Fruit fly (Drosophila melanogaster) Kc167 (cell line): ENCODE measurements around the gene CG4658.

Experiments used
- Myc ChIP-seq: fragments of >200 bp; optimal IDR thresholded peaks from 2 replicates; lab custom pipeline; 2017; ENCODE audit warnings: missing external identifiers
- Sin3A ChIP-seq: fragments of >200 bp; optimal IDR thresholded peaks from 2 replicates; lab custom pipeline; 2018; ENCODE audit warnings: missing external identifiers
- h ChIP-seq: fragments of >200 bp; optimal IDR thresholded peaks from 3 replicates; lab custom pipeline; 2018; ENCODE audit warnings: missing external identifiers
- insv ChIP-seq: fragments of >200 bp; optimal IDR thresholded peaks from 3 replicates; lab custom pipeline; 2018; ENCODE audit warnings: missing external identifiers
- psq ChIP-seq: fragments of >200 bp; optimal IDR thresholded peaks from 2 replicates; lab custom pipeline; 2017; ENCODE audit warnings: missing external identifiers
- ttk ChIP-seq: sonication (Bioruptor generic); optimal IDR thresholded peaks from 2 replicates; lab custom pipeline; 2017; ENCODE audit warnings: missing external identifiers

Gene CG4658

DNA sequence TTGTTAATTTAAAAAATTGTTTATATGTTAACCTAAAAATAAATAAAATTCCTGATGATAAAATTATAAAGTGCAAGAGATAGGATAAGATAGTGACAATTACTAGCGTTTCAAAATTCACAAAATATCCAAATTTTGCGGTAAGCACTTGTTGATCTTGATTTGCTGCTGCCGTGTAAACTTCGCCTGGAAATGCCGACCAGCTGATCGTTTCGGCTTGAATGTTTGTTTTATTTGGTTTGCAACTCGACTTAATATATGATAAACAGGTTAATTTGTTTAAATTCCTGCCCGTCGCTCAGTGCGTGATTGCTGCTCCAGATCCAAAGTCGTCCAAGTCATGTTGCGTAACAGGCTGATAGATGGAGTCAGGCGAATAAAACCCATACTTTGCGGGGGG lies 35.5 kb upstream of the CG4658 start, which contains the start of gene CG4592:
TSS of gene CG4592 (plus strand) at position 233 of the 400 bp plus-strand sequence.
- TF ChIP-seq Sin3A (no peak), h (lab: Kevin White, UChicago) (no peak), Myc (lab: Kevin White, UChicago) (no peak), insv (lab: Kevin White, UChicago) (no peak), psq (lab: Kevin White, UChicago) (no peak), ttk (no peak)

DNA sequence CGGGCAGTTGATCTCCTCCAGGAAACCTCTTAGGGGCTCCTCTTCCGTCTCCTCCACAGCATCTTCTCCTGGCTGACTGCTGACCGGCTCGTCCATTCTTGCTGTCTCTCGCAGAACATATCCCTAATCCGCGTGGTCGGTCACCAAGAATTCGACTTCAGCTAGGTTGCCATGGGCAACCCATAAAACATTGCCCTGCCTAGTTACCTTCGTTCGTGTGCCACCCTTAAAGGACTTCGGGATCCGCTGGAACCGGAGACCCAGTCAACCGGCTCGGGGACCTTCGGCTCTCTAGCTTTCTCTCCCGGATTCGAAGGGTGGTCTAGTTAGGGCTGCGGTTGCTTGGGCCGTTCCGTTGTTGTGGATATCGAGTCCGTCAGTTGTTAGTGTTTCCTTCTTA lies 32.2 kb upstream of the CG4658 start, which contains the start of the genes TbCMF46 and CG42366:
TSS of gene TbCMF46 (minus strand) at position 101 of the 400 bp plus-strand sequence.
TSS of gene CG42366 (plus strand) at position 397 of the 400 bp plus-strand sequence.
- TF ChIP-seq Myc (lab: Kevin White, UChicago) (no peak), psq (lab: Kevin White, UChicago) (no peak), insv (lab: Kevin White, UChicago) (no peak), h (lab: Kevin White, UChicago) (no peak), Sin3A (no peak), ttk (no peak)

DNA sequence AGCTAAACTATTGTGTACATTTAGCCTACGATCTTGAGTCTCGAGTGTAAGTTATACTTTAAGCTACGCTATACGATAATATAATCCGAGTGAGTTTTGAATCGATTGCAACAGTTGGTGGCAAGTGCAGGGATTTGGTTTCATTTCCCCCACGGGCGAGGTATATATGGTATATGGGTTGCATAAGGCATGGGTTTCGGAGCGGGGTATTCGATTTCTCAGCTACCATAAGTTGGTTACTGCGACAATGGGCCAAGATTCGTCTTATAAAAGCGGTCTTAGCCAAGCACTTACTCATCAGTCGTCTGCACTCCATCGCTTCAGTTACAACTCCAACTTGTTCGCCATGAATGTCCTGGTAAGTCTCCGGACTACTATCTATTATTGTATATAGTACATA lies 26.7 kb upstream of the CG4658 start, which contains the start of gene CG42367:
TSS of gene CG42367 (plus strand) at position 301 of the 400 bp plus-strand sequence.
- TF ChIP-seq ttk (no peak), psq (lab: Kevin White, UChicago) (no peak), Sin3A (no peak), h (lab: Kevin White, UChicago) (no peak), Myc (lab: Kevin White, UChicago) (no peak), insv (lab: Kevin White, UChicago) (no peak)

DNA sequence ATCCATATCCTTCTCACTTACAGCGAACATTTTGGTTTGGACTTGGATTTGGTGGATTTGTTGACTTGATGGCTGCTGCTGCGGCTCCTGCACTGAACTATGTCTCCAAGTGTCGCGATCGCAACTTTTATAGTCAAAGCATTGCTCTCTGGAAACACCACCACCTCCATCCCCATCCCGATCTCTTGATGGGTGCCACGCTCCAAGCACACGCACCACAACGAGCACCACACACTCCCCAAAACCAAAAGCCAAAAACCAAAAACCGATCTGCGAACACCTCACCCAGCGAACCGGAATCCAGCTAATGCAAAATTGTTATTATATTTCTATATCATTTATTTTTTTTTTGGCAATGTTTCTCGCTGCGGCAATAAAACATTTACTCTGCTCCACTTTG lies 23.9 kb upstream of the CG4658 start, which contains the start of gene Cpr30F:
TSS of gene Cpr30F (minus strand) at position 101 of the 400 bp plus-strand sequence.
- no peak for TF ChIP-seq insv (lab: Kevin White, UChicago)
- TF ChIP-seq h (lab: Kevin White, UChicago) = no peak
- TF ChIP-seq Myc (lab: Kevin White, UChicago) = no peak
- no peak for TF ChIP-seq ttk
- no peak for TF ChIP-seq psq (lab: Kevin White, UChicago)
- no peak for TF ChIP-seq Sin3A

DNA sequence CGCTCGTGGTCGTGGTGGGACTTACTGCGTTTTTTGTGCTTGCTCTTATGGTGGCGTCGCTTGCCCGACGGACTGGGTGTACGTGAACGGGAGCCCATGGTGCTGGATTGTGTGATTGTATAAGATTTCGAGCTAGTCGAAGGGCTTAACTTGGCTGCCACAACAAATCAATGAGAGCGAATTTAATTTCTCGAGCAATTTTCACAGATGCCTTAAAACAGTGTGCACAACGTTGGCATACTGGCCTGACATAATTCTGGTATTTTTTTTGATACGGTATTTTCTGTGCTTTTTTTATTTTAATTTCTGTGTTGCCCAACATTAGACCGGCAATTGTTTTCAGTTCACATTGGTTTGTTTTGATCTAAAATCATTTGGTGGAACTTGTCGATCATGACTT lies 19.0 kb upstream of the CG4658 start, which contains the start of gene Arglu1:
TSS of gene Arglu1 (minus strand) at position 227 of the 400 bp plus-strand sequence.
- TF ChIP-seq ttk (no peak), psq (lab: Kevin White, UChicago) (no peak)

DNA sequence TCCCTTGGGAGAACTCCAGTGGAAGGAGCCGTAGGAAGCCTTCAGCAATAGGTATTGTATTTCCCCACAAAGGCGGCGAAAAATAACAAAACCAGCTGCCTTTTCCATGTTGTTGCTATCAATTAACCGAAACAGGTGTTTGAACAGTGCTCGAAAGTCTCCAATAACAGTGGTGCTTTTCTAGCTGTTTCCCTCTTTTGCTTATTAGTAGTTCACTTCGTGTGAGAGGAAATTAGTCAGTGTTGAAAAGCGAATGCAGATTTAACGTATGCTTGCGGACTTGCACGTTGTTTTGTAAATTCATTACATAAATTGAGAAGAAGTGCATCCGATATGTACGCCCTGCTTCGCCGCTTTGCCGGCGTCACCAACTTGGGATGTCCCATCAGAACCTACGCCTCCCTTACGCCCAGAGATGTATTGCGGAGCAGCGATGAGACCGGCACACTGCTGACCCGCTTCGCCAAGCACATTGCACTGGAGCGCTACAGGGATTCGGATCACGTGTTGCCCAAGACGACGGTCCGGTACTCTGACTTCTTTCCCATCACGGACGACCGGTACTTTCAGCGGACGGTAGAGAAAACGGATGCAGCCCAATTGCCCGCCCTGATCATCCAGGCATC lies 18.2 kb upstream of the CG4658 start, which contains the start of the genes Datp and CG4619:
TSS of gene Datp (minus strand) at position 160 of the 626 bp plus-strand sequence.
TSS of gene CG4619 (plus strand) at position 233 of the 626 bp plus-strand sequence.
- TF ChIP-seq Myc (lab: Kevin White, UChicago) = no peak
- TF ChIP-seq Sin3A = no peak
- no peak for TF ChIP-seq psq (lab: Kevin White, UChicago)
- no peak for TF ChIP-seq ttk
- no peak for TF ChIP-seq insv (lab: Kevin White, UChicago)
- TF ChIP-seq h (lab: Kevin White, UChicago) = no peak

DNA sequence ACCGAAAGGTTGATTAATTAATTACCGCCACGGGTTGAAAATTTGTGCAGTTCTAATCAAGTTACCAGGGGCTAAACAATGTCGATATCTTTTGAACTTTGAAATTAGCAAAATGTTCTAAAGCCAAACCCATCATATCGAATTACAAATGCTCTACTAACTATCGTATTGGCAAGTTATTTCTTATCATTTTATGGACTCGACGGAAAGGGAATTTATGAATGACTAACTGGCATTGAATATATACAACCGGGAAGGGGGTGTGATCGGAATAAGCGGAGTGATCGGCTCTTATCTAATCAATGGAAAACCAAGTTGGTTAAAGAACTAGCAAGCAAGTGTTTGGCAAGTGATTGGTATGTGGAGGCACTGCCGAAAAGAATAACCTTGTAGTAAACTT lies 13.4 kb upstream of the CG4658 start:
- TF ChIP-seq Sin3A (no peak), h (lab: Kevin White, UChicago) (no peak), ttk (no peak), Myc (lab: Kevin White, UChicago) (no peak), insv (lab: Kevin White, UChicago) (no peak), psq (lab: Kevin White, UChicago) (no peak)

DNA sequence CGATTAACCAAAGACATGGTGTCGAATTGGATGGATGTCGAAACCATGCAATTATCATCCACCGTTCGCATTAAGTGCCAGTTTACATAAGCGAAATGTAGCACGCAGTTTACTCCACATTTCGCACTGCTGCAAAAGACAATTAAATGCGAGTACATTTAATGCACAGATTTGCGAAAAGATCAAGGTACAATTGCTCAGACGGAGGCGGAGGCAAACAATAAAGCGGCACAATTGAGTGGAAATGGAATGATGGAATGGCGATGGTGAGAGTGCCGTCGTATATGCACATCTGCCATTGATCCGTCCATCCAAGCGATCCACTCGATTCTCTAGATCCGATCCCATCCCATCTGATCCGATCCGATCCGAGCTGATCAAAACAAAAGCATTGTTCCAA lies 11.8 kb upstream of the CG4658 start:
- no peak for TF ChIP-seq psq (lab: Kevin White, UChicago)
- TF ChIP-seq Myc (lab: Kevin White, UChicago) = no peak
- TF ChIP-seq ttk = no peak
- no peak for TF ChIP-seq Sin3A

DNA sequence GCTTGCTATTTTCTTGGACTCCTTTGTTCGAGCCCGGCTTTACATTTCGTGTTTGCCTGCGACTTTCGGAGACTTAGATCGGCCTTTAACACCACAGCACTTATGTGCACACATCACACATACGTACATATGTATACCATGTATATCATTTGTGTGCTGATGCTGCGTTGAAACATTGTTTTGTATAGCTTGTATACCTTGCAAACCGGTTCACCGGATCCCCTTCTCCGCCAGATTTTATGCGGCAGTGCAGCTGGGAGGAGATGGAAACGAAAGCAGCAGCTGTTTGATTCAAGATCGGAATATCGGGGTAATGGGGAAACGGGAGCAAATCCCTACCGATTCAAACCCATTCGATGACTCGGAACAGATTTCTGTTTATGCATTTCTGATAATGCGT lies 10.9 kb upstream of the CG4658 start:
- TF ChIP-seq ttk = no peak
- TF ChIP-seq h (lab: Kevin White, UChicago) = no peak
- TF ChIP-seq psq (lab: Kevin White, UChicago) = no peak

DNA sequence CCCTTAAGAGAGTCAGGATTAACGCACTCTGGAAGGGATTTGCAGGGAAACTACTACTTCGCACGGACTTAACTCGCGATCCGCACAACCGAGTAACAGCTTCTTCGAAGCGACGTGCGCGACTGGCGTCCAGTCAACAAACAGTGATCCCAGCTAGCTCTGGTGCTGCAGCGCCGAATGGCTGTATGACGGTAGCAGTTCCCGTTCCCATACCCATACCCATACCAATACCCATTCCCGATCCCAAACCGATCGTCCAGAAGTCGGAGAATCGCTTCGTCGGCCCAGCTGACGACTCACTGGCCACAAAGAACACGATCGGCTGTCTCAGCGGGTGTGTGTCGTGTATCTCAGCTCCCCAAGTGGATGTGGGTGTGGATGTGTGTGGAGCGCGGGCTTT lies 9.7 kb upstream of the CG4658 start, which contains the start of gene CG5853:
TSS of gene CG5853 (minus strand) at position 384 of the 400 bp plus-strand sequence.
- TF ChIP-seq insv (lab: Kevin White, UChicago) = no peak
- TF ChIP-seq psq (lab: Kevin White, UChicago) = no peak
- no peak for TF ChIP-seq h (lab: Kevin White, UChicago)
- TF ChIP-seq Myc (lab: Kevin White, UChicago) = no peak
- no peak for TF ChIP-seq ttk
- no peak for TF ChIP-seq Sin3A

DNA sequence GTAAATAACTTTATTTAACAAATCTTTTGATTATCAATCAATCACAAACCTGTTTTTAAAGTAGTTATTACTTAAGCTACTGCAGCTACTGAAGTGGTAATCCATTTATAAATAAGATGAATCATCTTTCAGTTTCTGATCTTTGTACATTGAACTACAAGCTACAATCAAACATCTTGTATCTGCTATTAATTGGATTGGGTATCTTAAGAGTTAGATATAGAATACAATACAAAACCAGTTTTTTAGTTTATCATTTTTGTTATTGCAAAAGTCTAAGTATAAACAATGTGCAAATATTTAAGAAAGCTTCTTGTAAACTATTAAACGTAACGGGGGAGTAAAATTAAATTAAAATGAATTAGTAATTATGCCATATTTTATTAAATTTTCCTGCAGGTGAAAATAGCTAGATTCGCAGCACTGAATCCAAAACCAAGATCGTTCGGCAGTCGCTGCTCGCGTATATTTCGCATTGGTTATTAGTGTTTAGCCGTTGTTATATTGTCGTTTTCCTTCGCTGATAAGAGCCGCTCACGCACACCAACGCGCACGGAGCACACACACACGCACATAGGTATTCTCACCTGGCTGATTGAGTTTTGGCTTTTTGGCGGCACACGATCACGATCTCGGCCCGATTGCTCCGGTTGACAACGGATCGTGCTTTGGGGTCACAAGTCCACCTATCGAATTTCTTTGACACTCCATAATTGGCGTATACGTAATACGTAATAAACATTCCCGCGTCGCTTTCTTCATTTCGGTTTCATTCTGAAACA lies 9.0 kb upstream of the CG4658 start:
- TF ChIP-seq ttk (no peak), Sin3A (no peak), h (lab: Kevin White, UChicago) (no peak), Myc (lab: Kevin White, UChicago) (no peak), insv (lab: Kevin White, UChicago) (no peak), psq (lab: Kevin White, UChicago) (no peak)

DNA sequence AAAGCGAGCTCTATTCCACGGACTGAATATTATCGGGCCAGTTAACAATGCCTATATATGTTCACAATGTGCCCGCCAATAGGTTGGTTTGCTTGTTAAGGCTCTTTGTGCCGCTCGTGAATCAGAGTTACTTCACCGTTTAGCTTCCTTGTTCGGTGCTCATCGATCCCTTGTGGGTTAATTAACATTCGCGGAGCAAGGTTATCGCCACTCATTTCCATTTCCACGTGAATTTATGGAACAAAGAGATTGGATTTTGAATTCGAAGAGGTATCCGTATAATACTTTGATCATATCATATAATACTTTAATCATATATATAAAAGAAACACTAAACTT lies 8.4 kb upstream of the CG4658 start:
- TF ChIP-seq insv (lab: Kevin White, UChicago) (no peak), ttk (no peak), Sin3A (no peak)
